Fruit fly (Drosophila melanogaster) whole organism, adult: ENCODE results near the gene Root.

Source experiments
- CG12768 ChIP-seq: fragments of 200-800 bp; sonication (Bioruptor generic); optimal IDR thresholded peaks from 2 replicates; lab custom pipeline; 2017; ENCODE audit warnings: missing biosample characterization, missing genetic modification characterization, mild to moderate bottlenecking, moderate library complexity, missing genetic modification reagents
- CG14711 ChIP-seq: fragments of 200-800 bp; sonication (Bioruptor generic); optimal IDR thresholded peaks from 2 replicates; lab custom pipeline; 2018; ENCODE audit warnings: missing biosample characterization, mild to moderate bottlenecking, missing genetic modification characterization, moderate library complexity
- CG5204 ChIP-seq: fragments of 200-800 bp; sonication (Bioruptor generic); optimal IDR thresholded peaks from 2 replicates; lab custom pipeline; 2016; ENCODE audit warnings: missing biosample characterization, missing genetic modification characterization
- Clk ChIP-seq: fragments of 200-800 bp; sonication (Bioruptor generic); optimal IDR thresholded peaks from 2 replicates; lab custom pipeline; 2017; ENCODE audit warnings: missing biosample characterization, missing genetic modification characterization
- Hr96 ChIP-seq: fragments of 200-800 bp; sonication (Bioruptor generic); optimal IDR thresholded peaks from 2 replicates; lab custom pipeline; 2016; ENCODE audit warnings: missing biosample characterization, missing genetic modification characterization
- Mnt ChIP-seq: fragments of 200-800 bp; sonication (Bioruptor generic); optimal IDR thresholded peaks from 2 replicates; lab custom pipeline; 2016; ENCODE audit warnings: missing biosample characterization, mild to moderate bottlenecking, missing genetic modification characterization
- cic ChIP-seq: fragments of 200-800 bp; sonication (Bioruptor generic); optimal IDR thresholded peaks from 2 replicates; lab custom pipeline; 2017; ENCODE audit warnings: missing biosample characterization, mild to moderate bottlenecking, missing genetic modification characterization, moderate library complexity
- toe ChIP-seq: fragments of 200-800 bp; sonication (Bioruptor generic); optimal IDR thresholded peaks from 2 replicates; lab custom pipeline; 2016; ENCODE audit warnings: missing biosample characterization, missing genetic modification characterization

DNA sequence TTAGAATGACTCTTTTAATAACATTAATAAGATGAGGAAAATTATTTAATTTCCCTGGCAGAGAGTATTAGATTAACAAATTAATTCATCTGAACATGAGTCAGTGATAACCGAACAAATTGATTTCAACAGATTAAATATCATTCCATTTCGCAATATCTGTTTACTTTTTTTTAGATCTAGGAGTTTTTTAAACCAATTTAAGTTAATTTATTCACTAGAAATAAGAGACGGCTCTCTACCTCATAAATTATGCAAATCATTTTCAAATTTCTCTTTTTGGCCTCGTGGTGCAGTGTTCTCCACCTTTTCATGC is at the start of gene Root:
- TF ChIP-seq cic (GFP tag; lab: Kevin White, UChicago): no peak
- no peak for TF ChIP-seq CG14711 (tag; lab: Kevin White, UChicago)
- no peak for TF ChIP-seq CG12768
- TF ChIP-seq Clk (GFP tag; lab: Kevin White, UChicago): no peak
- no peak for TF ChIP-seq CG5204 (GFP tag; lab: Kevin White, UChicago)
- no peak for TF ChIP-seq Hr96
- TF ChIP-seq Mnt (GFP tag; lab: Kevin White, UChicago): no peak
- no peak for TF ChIP-seq toe (GFP tag; lab: Kevin White, UChicago)
